Worm (Caenorhabditis elegans) whole organism, L3 larva: Measurements from ENCODE around the gene F17E9.3.

ENCODE experiments used
- R02D3.7 ChIP-seq: fragments of 150-350 bp; optimal IDR thresholded peaks from 2 replicates; lab custom pipeline; 2014; ENCODE audit warnings: missing biosample characterization, missing genetic modification characterization
- ZK546.5 ChIP-seq: sonication (generic microtip); optimal IDR thresholded peaks from 2 replicates; lab custom pipeline; 2017; ENCODE audit warnings: missing biosample characterization, missing genetic modification characterization
- aly-2 ChIP-seq: fragments of 150-350 bp; optimal IDR thresholded peaks from 2 replicates; lab custom pipeline; 2014; ENCODE audit warnings: missing biosample characterization, missing genetic modification characterization
- ama-1 ChIP-seq: fragments of 150-350 bp; optimal IDR thresholded peaks from 2 replicates; lab custom pipeline; 2018
- ceh-16 ChIP-seq: sonication (generic microtip); optimal IDR thresholded peaks from 2 replicates; lab custom pipeline; 2017; ENCODE audit warnings: missing biosample characterization, missing genetic modification characterization
- ceh-28 ChIP-seq: fragments of 150-350 bp; optimal IDR thresholded peaks from 2 replicates; lab custom pipeline; 2014; ENCODE audit warnings: missing biosample characterization, missing genetic modification reagents, missing genetic modification characterization
- ceh-9 ChIP-seq: sonication (generic microtip); optimal IDR thresholded peaks from 2 replicates; lab custom pipeline; 2018; ENCODE audit warnings: missing biosample characterization, missing genetic modification characterization
- daf-12 ChIP-seq: fragments of 150-350 bp; optimal IDR thresholded peaks from 2 replicates; lab custom pipeline; 2014; ENCODE audit warnings: missing biosample characterization, missing genetic modification reagents, missing genetic modification characterization
- egl-27 ChIP-seq: sonication (generic microtip); optimal IDR thresholded peaks from 4 replicates; lab custom pipeline; 2017; ENCODE audit warnings: missing biosample characterization, missing genetic modification reagents, missing genetic modification characterization
- egl-5 ChIP-seq: fragments of 150-350 bp; optimal IDR thresholded peaks from 2 replicates; lab custom pipeline; 2017; ENCODE audit warnings: missing biosample characterization, missing genetic modification reagents, missing genetic modification characterization, inconsistent platforms
- elt-2 ChIP-seq: sonication (generic microtip); optimal IDR thresholded peaks from 2 replicates; lab custom pipeline; 2016; ENCODE audit warnings: missing genetic modification reagents, mild to moderate bottlenecking, missing genetic modification characterization, missing compliant biosample characterization
- elt-3 ChIP-seq, 3 experiments: fragments of 150-350 bp in 1 of 3; sonication (generic microtip) in 2 of 3; optimal IDR thresholded peaks; 2 replicates in 2 of 3; 4 replicates in 1 of 3; lab custom pipeline; 2014 to 2017; ENCODE audit warnings: missing biosample characterization in 3 of 3, missing genetic modification characterization in 3 of 3
- eor-1 ChIP-seq, 2 experiments: fragments of 150-350 bp; optimal IDR thresholded peaks; 2 replicates each; lab custom pipeline; 2014 to 2018; ENCODE audit warnings: missing biosample characterization in 2 of 2, missing genetic modification characterization in 2 of 2
- fkh-2 ChIP-seq: fragments of 150-350 bp; optimal IDR thresholded peaks from 2 replicates; lab custom pipeline; 2014; ENCODE audit warnings: missing biosample characterization, missing genetic modification reagents, missing genetic modification characterization
- hmg-11 ChIP-seq: sonication (generic microtip); optimal IDR thresholded peaks from 2 replicates; lab custom pipeline; 2016; ENCODE audit warnings: missing genetic modification characterization, missing compliant biosample characterization
- lin-39 ChIP-seq: fragments of 150-350 bp; optimal IDR thresholded peaks from 2 replicates; lab custom pipeline; 2018; ENCODE audit warnings: missing biosample characterization, missing genetic modification reagents, missing genetic modification characterization
- mdl-1 ChIP-seq: fragments of 150-350 bp; optimal IDR thresholded peaks from 2 replicates; lab custom pipeline; 2014; ENCODE audit warnings: missing biosample characterization, missing genetic modification characterization
- mml-1 ChIP-seq: fragments of 150-350 bp; sonication (generic microtip); optimal IDR thresholded peaks from 3 replicates; lab custom pipeline; 2014; ENCODE audit warnings: missing biosample characterization, missing genetic modification characterization
- nfya-1 ChIP-seq: sonication (generic microtip); optimal IDR thresholded peaks from 2 replicates; lab custom pipeline; 2017; ENCODE audit warnings: missing genetic modification characterization, mild to moderate bottlenecking, missing compliant biosample characterization, antibody characterized with exemption, moderate library complexity; ENCODE audit not compliant: insufficient read depth
- nhr-11 ChIP-seq: fragments of 150-350 bp; optimal IDR thresholded peaks from 2 replicates; lab custom pipeline; 2014; ENCODE audit warnings: missing biosample characterization, missing genetic modification characterization
- nhr-12 ChIP-seq: fragments of 150-350 bp; optimal IDR thresholded peaks from 2 replicates; lab custom pipeline; 2014; ENCODE audit warnings: missing biosample characterization, missing genetic modification characterization
- nhr-23 ChIP-seq: fragments of 150-350 bp; optimal IDR thresholded peaks from 2 replicates; lab custom pipeline; 2014; ENCODE audit warnings: missing biosample characterization, missing genetic modification reagents, missing genetic modification characterization
- nhr-237 ChIP-seq: fragments of 150-350 bp; optimal IDR thresholded peaks from 2 replicates; lab custom pipeline; 2014; ENCODE audit warnings: missing biosample characterization, missing genetic modification characterization
- nhr-25 ChIP-seq: sonication (generic microtip); optimal IDR thresholded peaks from 2 replicates; lab custom pipeline; 2017; ENCODE audit warnings: missing biosample characterization, missing genetic modification characterization
- nhr-28 ChIP-seq: fragments of 150-350 bp; optimal IDR thresholded peaks from 2 replicates; lab custom pipeline; 2014; ENCODE audit warnings: missing biosample characterization, missing genetic modification characterization
- nhr-67 ChIP-seq: fragments of 150-350 bp; optimal IDR thresholded peaks from 2 replicates; lab custom pipeline; 2014; ENCODE audit warnings: missing biosample characterization, missing genetic modification characterization
- nhr-76 ChIP-seq: fragments of 150-350 bp; sonication (generic microtip); optimal IDR thresholded peaks from 5 replicates; lab custom pipeline; 2014; ENCODE audit warnings: missing biosample characterization, missing genetic modification characterization
- nhr-77 ChIP-seq: fragments of 150-350 bp; optimal IDR thresholded peaks from 2 replicates; lab custom pipeline; 2014; ENCODE audit warnings: missing biosample characterization, missing genetic modification characterization
- pha-4 ChIP-seq: fragments of 150-350 bp; optimal IDR thresholded peaks from 2 replicates; lab custom pipeline; 2014; ENCODE audit warnings: missing biosample characterization, missing genetic modification reagents, missing genetic modification characterization
- pqm-1 ChIP-seq: fragments of 150-350 bp; optimal IDR thresholded peaks from 2 replicates; lab custom pipeline; 2017; ENCODE audit warnings: missing biosample characterization, missing genetic modification characterization, inconsistent platforms
- sea-2 ChIP-seq: fragments of 150-350 bp; sonication (generic microtip); optimal IDR thresholded peaks from 4 replicates; lab custom pipeline; 2014; ENCODE audit warnings: missing biosample characterization, missing genetic modification reagents, missing genetic modification characterization
- skn-1 ChIP-seq: fragments of 150-350 bp; optimal IDR thresholded peaks from 2 replicates; lab custom pipeline; 2014; ENCODE audit warnings: missing biosample characterization, missing genetic modification characterization
- snpc-4 ChIP-seq: fragments of 150-350 bp; optimal IDR thresholded peaks from 2 replicates; lab custom pipeline; 2014; ENCODE audit warnings: missing biosample characterization, missing genetic modification characterization
- tbx-2 ChIP-seq: sonication (generic microtip); optimal IDR thresholded peaks from 2 replicates; lab custom pipeline; 2016; ENCODE audit warnings: mild to moderate bottlenecking, missing genetic modification characterization, missing compliant biosample characterization
- unc-39 ChIP-seq: sonication (generic microtip); optimal IDR thresholded peaks from 4 replicates; lab custom pipeline; 2017; ENCODE audit warnings: missing biosample characterization, missing genetic modification characterization
- ztf-4 ChIP-seq: fragments of 150-350 bp; optimal IDR thresholded peaks from 2 replicates; lab custom pipeline; 2014; ENCODE audit warnings: missing biosample characterization, missing genetic modification characterization

F17E9.3 gene

DNA sequence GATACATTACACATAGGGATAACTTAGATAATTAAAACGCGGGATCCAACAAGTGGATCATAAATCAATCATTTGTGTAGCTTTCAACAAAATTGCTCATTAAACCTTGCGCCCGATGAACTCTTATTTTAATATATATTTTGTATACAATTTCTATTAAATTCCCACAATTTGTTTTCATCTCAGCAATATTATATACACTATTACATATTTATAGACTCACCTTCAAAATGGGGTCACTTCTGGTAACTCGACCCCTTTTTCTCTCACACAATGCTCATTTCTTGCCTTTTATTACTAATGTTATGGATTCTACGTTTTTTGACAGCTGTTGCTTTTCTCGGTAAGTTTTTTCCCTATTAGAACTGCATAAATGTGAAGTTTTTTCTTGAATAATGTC is 15.0 kb upstream of the F17E9.3 start, which contains the start of gene lgc-6:
Gene lgc-6 (plus strand): TSS at position 301 of the 400 bp plus-strand sequence.
- TF ChIP-seq nhr-11 (tag; lab: Kevin White, UChicago) (no peak), mml-1 (tag; lab: Kevin White, UChicago) (no peak), nfya-1 (tag; lab: Kevin White, UChicago) (no peak), snpc-4 (tag; lab: Kevin White, UChicago) (no peak), elt-3 (tag; optimal IDR thresholded peaks at IDR 0.05; lab: Kevin White, UChicago) (no peak), ceh-9 (tag; lab: Kevin White, UChicago) (no peak)

DNA sequence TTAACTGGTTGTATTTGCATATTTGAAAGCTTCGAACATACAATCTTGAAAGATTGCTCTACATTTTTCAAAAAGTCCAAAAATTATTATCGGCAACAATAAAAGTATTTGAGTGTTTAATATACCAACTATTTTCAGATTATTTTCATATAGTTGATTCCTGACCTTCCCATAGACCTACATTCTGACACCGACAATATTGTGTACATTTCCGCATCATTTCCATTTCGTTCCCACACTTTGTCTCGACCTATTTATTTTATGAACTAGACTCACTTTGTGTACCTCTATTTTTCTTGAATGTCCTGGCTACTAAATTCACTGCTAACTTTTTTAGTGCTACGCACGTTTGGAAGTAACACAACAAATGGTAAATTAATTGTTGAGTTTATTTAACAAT is 12.3 kb upstream of the F17E9.3 start, which contains the start of gene lgc-5:
Gene lgc-5 (plus strand): TSS at position 301 of the 400 bp plus-strand sequence.
- TF ChIP-seq daf-12 (tag; lab: Kevin White, UChicago) (no peak), egl-5 (tag; lab: Kevin White, UChicago) (no peak), nhr-25 (tag; lab: Kevin White, UChicago) (no peak), nhr-23 (no peak), nhr-237 (no peak), eor-1 (tag; optimal IDR thresholded peaks at IDR 0.05; lab: Kevin White, UChicago) (no peak), mdl-1 (tag; lab: Kevin White, UChicago) (no peak), nhr-76 (no peak), nhr-12 (no peak), nhr-28 (tag; lab: Kevin White, UChicago) (no peak), ceh-9 (tag; lab: Kevin White, UChicago) (no peak), snpc-4 (tag; lab: Kevin White, UChicago) (no peak), pqm-1 (tag; lab: Kevin White, UChicago) (no peak), unc-39 (tag; lab: Kevin White, UChicago) (no peak), skn-1 (tag; lab: Kevin White, UChicago) (no peak)
- TF ChIP-seq, all 47 proteins: peak for 0

ce11 chrIV:8345518-8345917 is 9.2 kb upstream of the F17E9.3 start, which contains the start of gene F17E9.5:
F17E9.5 (plus strand) TSS chrIV:8345818.
- TF ChIP-seq nhr-67 (tag; lab: Kevin White, UChicago) = no peak
- TF ChIP-seq aly-2 = no peak
- no peak for TF ChIP-seq unc-39 (tag; lab: Kevin White, UChicago)
- no peak for TF ChIP-seq nhr-77
- no peak for TF ChIP-seq pha-4 (tag; lab: Kevin White, UChicago)
- no peak for TF ChIP-seq lin-39 (tag; lab: Kevin White, UChicago)
- no peak for TF ChIP-seq ZK546.5 (tag; lab: Kevin White, UChicago)
- no peak for TF ChIP-seq fkh-2 (tag; lab: Kevin White, UChicago)
- no peak for TF ChIP-seq ceh-16 (tag; lab: Kevin White, UChicago)
- TF ChIP-seq egl-27 (tag; lab: Kevin White, UChicago) = no peak
- TF ChIP-seq nhr-12 = no peak
- no peak for TF ChIP-seq nhr-11 (tag; lab: Kevin White, UChicago)
- TF ChIP-seq, all 47 proteins: peak for 0

DNA sequence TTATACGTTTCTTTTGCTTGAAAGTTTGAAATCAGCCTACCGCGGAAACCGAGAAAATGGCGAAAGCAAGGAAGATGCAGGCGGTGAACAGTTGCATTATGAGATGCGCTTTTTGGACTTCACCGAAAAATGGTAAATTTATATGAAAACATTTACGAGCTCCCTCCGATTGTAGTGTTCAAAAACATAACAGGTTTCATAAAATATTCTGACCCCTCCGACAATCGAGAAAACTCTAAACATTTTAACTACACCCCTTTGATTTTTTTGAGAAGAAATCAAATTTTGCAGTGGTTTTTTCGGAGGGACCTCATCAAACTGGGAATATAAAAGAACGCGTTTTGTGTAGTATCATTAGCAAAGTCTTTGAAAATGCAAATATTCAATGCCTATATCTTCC is 7.6 kb upstream of the F17E9.3 start, which contains the start of the genes F17E9.18 and F17E9.15:
Gene F17E9.18 (minus strand): TSS at position 101 of the 400 bp plus-strand sequence.
Gene F17E9.15 (plus strand): TSS at position 368 of the 400 bp plus-strand sequence.
- TF ChIP-seq hmg-11 (tag; lab: Kevin White, UChicago) = no peak
- no peak for TF ChIP-seq skn-1 (tag; lab: Kevin White, UChicago)
- no peak for TF ChIP-seq unc-39 (tag; lab: Kevin White, UChicago)
- TF ChIP-seq pha-4 (tag; lab: Kevin White, UChicago) = no peak
- TF ChIP-seq eor-1 (tag; optimal IDR thresholded peaks at IDR 0.05; lab: Kevin White, UChicago) = no peak
- no peak for TF ChIP-seq sea-2
- TF ChIP-seq ztf-4 = no peak
- TF ChIP-seq tbx-2 = no peak

ce11 chrIV:8348073-8348472 is 6.6 kb upstream of the F17E9.3 start, which contains the start of gene F17E9.4:
F17E9.4 (plus strand) TSS chrIV:8348373.
- TF ChIP-seq pha-4 (tag; lab: Kevin White, UChicago) (no peak), aly-2 (no peak), nhr-28 (tag; lab: Kevin White, UChicago) (no peak), mdl-1 (tag; lab: Kevin White, UChicago) (no peak), ama-1 (lab: Kevin White, UChicago) (no peak), nhr-237 (no peak), sea-2 (no peak), egl-27 (tag; lab: Kevin White, UChicago) (no peak), ZK546.5 (tag; lab: Kevin White, UChicago) (no peak), ceh-28 (tag; lab: Kevin White, UChicago) (no peak), nhr-12 (no peak), elt-2 (tag; lab: Kevin White, UChicago) (no peak), R02D3.7 (tag; lab: Kevin White, UChicago) (no peak), skn-1 (tag; lab: Kevin White, UChicago) (no peak), lin-39 (tag; lab: Kevin White, UChicago) (no peak)
